Worm (Caenorhabditis elegans) whole organism, midembryonic: ENCODE measurements around the gene nhr-212.

Source experiments
- T22C8.4 ChIP-seq: fragments of 200-800 bp; sonication (Bioruptor generic); IDR thresholded peaks from 2 replicates; pipeline ENCODE4 v1.3.6; 2022; ENCODE audit warnings: missing genetic modification characterization, missing compliant biosample characterization
- cog-1 ChIP-seq: sonication (generic microtip); optimal IDR thresholded peaks from 2 replicates; lab custom pipeline; 2016; ENCODE audit warnings: missing genetic modification characterization, missing compliant biosample characterization
- flt-1 ChIP-seq: fragments of 200-800 bp; sonication (Bioruptor generic); IDR thresholded peaks from 2 replicates; pipeline ENCODE4 v1.3.6; 2022; ENCODE audit warnings: missing genetic modification characterization, missing compliant biosample characterization
- med-1 ChIP-seq: sonication (generic microtip); optimal IDR thresholded peaks from 2 replicates; lab custom pipeline; 2017; ENCODE audit warnings: missing genetic modification characterization, mild to moderate bottlenecking, missing compliant biosample characterization, antibody characterized with exemption, missing genetic modification reagents; ENCODE audit not compliant: insufficient read depth
- ref-1 ChIP-seq: fragments of 200-800 bp; sonication (Bioruptor generic); conservative IDR thresholded peaks from 2 replicates; pipeline ENCODE4 v1.3.6; 2022; ENCODE audit warnings: missing genetic modification reagents, missing genetic modification characterization, missing compliant biosample characterization
- tab-1 ChIP-seq: fragments of 200-800 bp; sonication (Bioruptor generic); IDR thresholded peaks from 2 replicates; pipeline ENCODE4 v1.3.6; 2022; ENCODE audit warnings: missing genetic modification characterization, missing compliant biosample characterization
- ztf-23 ChIP-seq: fragments of 200-800 bp; sonication (Bioruptor generic); IDR thresholded peaks from 2 replicates; pipeline ENCODE4 v1.3.6; 2022; ENCODE audit warnings: missing genetic modification reagents, missing genetic modification characterization, missing compliant biosample characterization
- ztf-29 ChIP-seq: fragments of 200-800 bp; sonication (Bioruptor generic); IDR thresholded peaks from 2 replicates; pipeline ENCODE4 v1.3.6; 2022; ENCODE audit warnings: missing genetic modification reagents, missing genetic modification characterization, missing compliant biosample characterization

DNA sequence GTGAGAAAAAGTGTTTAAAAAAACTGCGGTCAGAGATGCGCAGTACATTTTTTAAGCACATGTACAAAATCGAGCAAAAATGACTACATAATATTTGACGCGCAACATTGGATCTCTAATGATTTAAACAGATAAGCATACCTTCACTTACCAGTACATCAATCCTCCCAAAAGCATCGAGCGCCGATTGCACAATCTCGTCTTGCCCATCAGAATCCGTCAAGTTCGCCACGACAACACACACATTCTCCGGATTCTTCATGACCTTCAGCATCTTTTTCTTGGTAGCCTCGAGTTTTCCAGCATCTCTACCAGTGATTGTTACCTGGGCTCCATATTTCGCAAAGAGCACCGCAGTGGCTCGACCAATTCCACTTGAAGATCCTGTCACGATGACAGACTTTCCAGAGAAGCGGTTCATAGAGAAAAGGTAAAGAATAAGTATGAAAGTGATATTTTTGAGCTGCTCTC lies 18.2 kb downstream of the nhr-212 start, which contains the start of gene T01G6.10:
- TF ChIP-seq T22C8.4 (GFP tag; lab: Robert Waterston, UW) (no peak), flt-1 (GFP tag; lab: Robert Waterston, UW) (no peak), tab-1 (GFP tag; lab: Robert Waterston, UW) (no peak), ref-1 (no peak), cog-1 (no peak), med-1 (no peak), ztf-23 (GFP tag; lab: Robert Waterston, UW) (no peak), ztf-29 (GFP tag; lab: Robert Waterston, UW) (no peak)
